Fruit fly (Drosophila melanogaster) Kc167 (cell line): Measurements from ENCODE around the gene CG32095.

ENCODE experiments used
- psq ChIP-seq: fragments of >200 bp; optimal IDR thresholded peaks from 2 replicates; lab custom pipeline; 2017; ENCODE audit warnings: missing external identifiers
- ttk ChIP-seq: sonication (Bioruptor generic); optimal IDR thresholded peaks from 2 replicates; lab custom pipeline; 2017; ENCODE audit warnings: missing external identifiers

DNA sequence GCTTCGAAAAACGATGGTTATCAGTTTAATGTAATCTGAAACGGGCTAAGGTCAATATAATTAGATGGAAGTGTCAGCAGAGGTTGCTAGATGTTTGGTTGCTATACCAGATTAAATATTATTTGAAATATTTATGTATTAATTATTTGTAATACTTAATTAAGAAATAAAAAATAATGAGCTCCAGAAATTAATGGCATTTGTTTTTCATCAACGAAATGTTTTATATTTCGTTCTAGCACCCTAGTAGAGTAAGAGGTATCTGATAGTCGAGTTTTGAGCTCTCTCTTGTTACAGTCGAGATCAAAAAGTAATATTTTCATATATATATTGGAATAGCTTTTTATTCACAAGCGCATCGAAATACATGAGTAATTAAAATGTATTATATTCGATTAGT lies 23.9 kb downstream of the CG32095 start:
- TF ChIP-seq psq (lab: Kevin White, UChicago) (no peak), ttk (lab: Kevin White, UChicago) (no peak)
